Fruit fly (Drosophila melanogaster) whole organism, embryonic: ENCODE results near the gene CG14511.
A peak's percentile ranks its signal among the peaks of the same experiment; 100 is the strongest.

Source experiments
- Asciz ChIP-seq: fragments of 200-800 bp; sonication (Bioruptor generic); optimal IDR thresholded peaks from 2 replicates; lab custom pipeline; 2017; ENCODE audit warnings: missing biosample characterization, mild to moderate bottlenecking, missing genetic modification characterization, missing genetic modification reagents
- B-H1 ChIP-seq: fragments of 200-800 bp; sonication (Bioruptor generic); IDR thresholded peaks from 3 replicates; pipeline ENCODE4 v1.3.6; 2022; ENCODE audit warnings: missing biosample characterization, missing genetic modification characterization
- Bgb ChIP-seq: fragments of 200-800 bp; sonication (Bioruptor generic); IDR thresholded peaks from 2 replicates; pipeline ENCODE4 v1.3.6; 2022; ENCODE audit warnings: missing biosample characterization, missing genetic modification characterization; ENCODE audit not compliant: partially characterized antibody
- C15 ChIP-seq: fragments of 200-800 bp; sonication (Bioruptor generic); IDR thresholded peaks from 3 replicates; pipeline ENCODE4 v1.3.6; 2022; ENCODE audit warnings: missing biosample characterization, missing genetic modification characterization
- CG10274 ChIP-seq: fragments of 200-800 bp; sonication (Bioruptor generic); optimal IDR thresholded peaks from 3 replicates; lab custom pipeline; 2017; ENCODE audit warnings: missing biosample characterization, mild to moderate bottlenecking, missing genetic modification characterization
- CG11085 ChIP-seq: fragments of 200-800 bp; sonication (Bioruptor generic); IDR thresholded peaks from 2 replicates; pipeline ENCODE4 v1.3.6; 2022; ENCODE audit warnings: missing biosample characterization, missing genetic modification characterization
- CG11504 ChIP-seq: fragments of 200-800 bp; sonication (Bioruptor generic); optimal IDR thresholded peaks from 3 replicates; lab custom pipeline; 2019; ENCODE audit warnings: missing biosample characterization, mild to moderate bottlenecking, missing genetic modification characterization, moderate library complexity
- CG11695 ChIP-seq: fragments of 200-800 bp; sonication (Bioruptor generic); IDR thresholded peaks from 3 replicates; pipeline ENCODE4 v1.3.6; 2022; ENCODE audit warnings: missing biosample characterization, missing genetic modification characterization
- CG12769 ChIP-seq: fragments of 200-800 bp; sonication (Bioruptor generic); optimal IDR thresholded peaks from 2 replicates; lab custom pipeline; 2019; ENCODE audit warnings: missing biosample characterization, mild to moderate bottlenecking, missing genetic modification characterization, moderate library complexity
- CG1529 ChIP-seq: fragments of 200-800 bp; sonication (Bioruptor generic); optimal IDR thresholded peaks from 3 replicates; lab custom pipeline; 2018; ENCODE audit warnings: missing biosample characterization, missing genetic modification characterization
- CG15696 ChIP-seq: fragments of 200-800 bp; sonication (Bioruptor generic); optimal IDR thresholded peaks from 2 replicates; lab custom pipeline; 2019; ENCODE audit warnings: missing biosample characterization, mild to moderate bottlenecking, missing genetic modification characterization, moderate library complexity
- CG18599 ChIP-seq: fragments of 200-800 bp; sonication (Bioruptor generic); optimal IDR thresholded peaks from 3 replicates; lab custom pipeline; 2017; ENCODE audit warnings: missing biosample characterization, missing genetic modification characterization, mild to moderate bottlenecking, moderate library complexity, missing genetic modification reagents
- CG2116 ChIP-seq: fragments of 200-800 bp; sonication (Bioruptor generic); optimal IDR thresholded peaks from 3 replicates; lab custom pipeline; 2018; ENCODE audit warnings: missing biosample characterization, mild to moderate bottlenecking, missing genetic modification characterization
- CG31441 ChIP-seq: fragments of 200-800 bp; sonication (Bioruptor generic); IDR thresholded peaks from 2 replicates; pipeline ENCODE4 v1.3.6; 2022; ENCODE audit warnings: missing biosample characterization, missing genetic modification characterization
- CG33557 ChIP-seq: fragments of 200-800 bp; sonication (Bioruptor generic); optimal IDR thresholded peaks from 2 replicates; lab custom pipeline; 2019; ENCODE audit warnings: missing biosample characterization, mild to moderate bottlenecking, missing genetic modification characterization, moderate library complexity
- CG6813 ChIP-seq: fragments of 200-800 bp; sonication (Bioruptor generic); optimal IDR thresholded peaks from 2 replicates; lab custom pipeline; 2017; ENCODE audit warnings: missing biosample characterization, missing genetic modification characterization, mild to moderate bottlenecking, moderate library complexity, missing genetic modification reagents
- CG7372 ChIP-seq: fragments of 200-800 bp; sonication (Bioruptor generic); IDR thresholded peaks from 2 replicates; pipeline ENCODE4 v1.3.6; 2022; ENCODE audit warnings: missing biosample characterization, missing genetic modification characterization
- CG7556 ChIP-seq: fragments of 200-800 bp; sonication (Bioruptor generic); optimal IDR thresholded peaks from 2 replicates; lab custom pipeline; 2017; ENCODE audit warnings: missing biosample characterization, mild to moderate bottlenecking, missing genetic modification characterization
- CG7928 ChIP-seq: fragments of 200-800 bp; sonication (Bioruptor generic); optimal IDR thresholded peaks from 2 replicates; lab custom pipeline; 2017; ENCODE audit warnings: missing biosample characterization, mild to moderate bottlenecking, missing genetic modification characterization
- CG7963 ChIP-seq: fragments of 200-800 bp; sonication (Bioruptor generic); IDR thresholded peaks from 3 replicates; pipeline ENCODE4 v1.3.6; 2022; ENCODE audit warnings: missing biosample characterization, missing genetic modification characterization; ENCODE audit not compliant: partially characterized antibody
- CG8359 ChIP-seq: fragments of 200-800 bp; sonication (Bioruptor generic); optimal IDR thresholded peaks from 2 replicates; lab custom pipeline; 2017; ENCODE audit warnings: missing biosample characterization, mild to moderate bottlenecking, missing genetic modification characterization, borderline replicate concordance
- CG8924 ChIP-seq: fragments of 200-800 bp; optimal IDR thresholded peaks from 3 replicates; lab custom pipeline; 2019; ENCODE audit warnings: missing biosample characterization, mild to moderate bottlenecking, missing genetic modification characterization, moderate library complexity
- CG9215 ChIP-seq: fragments of 200-800 bp; sonication (Bioruptor generic); IDR thresholded peaks from 2 replicates; pipeline ENCODE4 v1.3.6; 2022; ENCODE audit warnings: missing biosample characterization, missing genetic modification characterization
- CkIIα-i1 ChIP-seq: fragments of 200-800 bp; sonication (Bioruptor generic); IDR thresholded peaks from 2 replicates; pipeline ENCODE4 v1.3.6; 2022; ENCODE audit warnings: missing biosample characterization, missing genetic modification characterization
- CrebB ChIP-seq: fragments of 200-800 bp; sonication (Bioruptor generic); optimal IDR thresholded peaks from 3 replicates; lab custom pipeline; 2018; ENCODE audit warnings: missing biosample characterization, mild to moderate bottlenecking, missing genetic modification characterization
- Fer3 ChIP-seq: fragments of 200-800 bp; sonication (Bioruptor generic); optimal IDR thresholded peaks from 2 replicates; lab custom pipeline; 2018; ENCODE audit warnings: missing biosample characterization, mild to moderate bottlenecking, missing genetic modification characterization, moderate library complexity
- Gug ChIP-seq: fragments of 200-800 bp; sonication (Bioruptor generic); IDR thresholded peaks from 4 replicates; pipeline ENCODE4 v1.3.6; 2022; ENCODE audit warnings: missing biosample characterization, missing genetic modification characterization
- Jarid2 ChIP-seq: fragments of 200-800 bp; sonication (Bioruptor generic); optimal IDR thresholded peaks from 3 replicates; lab custom pipeline; 2017; ENCODE audit warnings: mild to moderate bottlenecking, missing biosample characterization, missing genetic modification reagents, missing genetic modification characterization
- Meics ChIP-seq: fragments of 200-800 bp; sonication (Bioruptor generic); optimal IDR thresholded peaks from 2 replicates; lab custom pipeline; 2017; ENCODE audit warnings: missing biosample characterization, mild to moderate bottlenecking, missing genetic modification characterization
- Oli ChIP-seq: fragments of 200-800 bp; sonication (Bioruptor generic); optimal IDR thresholded peaks from 2 replicates; lab custom pipeline; 2018; ENCODE audit warnings: missing biosample characterization, mild to moderate bottlenecking, missing genetic modification characterization, moderate library complexity
- Xrp1 ChIP-seq: fragments of 200-800 bp; sonication (Bioruptor generic); IDR thresholded peaks from 2 replicates; pipeline ENCODE4 v1.3.6; 2022; ENCODE audit warnings: missing biosample characterization, missing genetic modification characterization
- abd-A ChIP-seq: fragments of 200-800 bp; sonication (Bioruptor generic); optimal IDR thresholded peaks from 3 replicates; lab custom pipeline; 2019; ENCODE audit warnings: missing biosample characterization, mild to moderate bottlenecking, missing genetic modification characterization, moderate library complexity
- br ChIP-seq: fragments of >200 bp; optimal IDR thresholded peaks from 2 replicates; lab custom pipeline; 2017
- cato ChIP-seq: fragments of 200-800 bp; sonication (Bioruptor generic); optimal IDR thresholded peaks from 2 replicates; lab custom pipeline; 2016; ENCODE audit warnings: missing biosample characterization, missing genetic modification characterization, borderline replicate concordance
- crol ChIP-seq: fragments of 200-800 bp; sonication (Bioruptor generic); IDR thresholded peaks from 2 replicates; pipeline ENCODE4 v1.3.6; 2022; ENCODE audit warnings: missing biosample characterization, missing genetic modification characterization
- crp ChIP-seq, 2 experiments: fragments of 200-800 bp; sonication (Bioruptor generic); optimal IDR thresholded peaks; 2 replicates in 1 of 2; 3 replicates in 1 of 2; lab custom pipeline; 2017; ENCODE audit warnings: missing biosample characterization in 2 of 2, missing genetic modification characterization in 2 of 2, mild to moderate bottlenecking in 1 of 2, moderate library complexity in 1 of 2
- dan ChIP-seq: fragments of 200-800 bp; sonication (Bioruptor generic); IDR thresholded peaks from 2 replicates; pipeline ENCODE4 v1.3.6; 2022; ENCODE audit warnings: missing biosample characterization, missing genetic modification characterization
- emc ChIP-seq: fragments of 200-800 bp; sonication (Bioruptor generic); optimal IDR thresholded peaks from 2 replicates; lab custom pipeline; 2016; ENCODE audit warnings: missing biosample characterization, missing genetic modification characterization
- gfzf ChIP-seq: fragments of 200-800 bp; sonication (Bioruptor generic); optimal IDR thresholded peaks from 2 replicates; lab custom pipeline; 2016; ENCODE audit warnings: missing biosample characterization, mild to moderate bottlenecking, missing genetic modification characterization, moderate library complexity
- mld ChIP-seq: fragments of 200-800 bp; sonication (Bioruptor generic); IDR thresholded peaks from 3 replicates; pipeline ENCODE4 v1.3.6; 2022; ENCODE audit warnings: missing biosample characterization, missing genetic modification characterization; ENCODE audit not compliant: partially characterized antibody
- nerfin-1 ChIP-seq: fragments of 200-800 bp; sonication (Bioruptor generic); optimal IDR thresholded peaks from 3 replicates; lab custom pipeline; 2019; ENCODE audit warnings: missing biosample characterization, mild to moderate bottlenecking, missing genetic modification characterization, moderate library complexity
- otp ChIP-seq: fragments of 200-800 bp; sonication (Bioruptor generic); IDR thresholded peaks from 3 replicates; pipeline ENCODE4, ENCODE4 v1.3.6; 2022; ENCODE audit warnings: missing biosample characterization, missing genetic modification characterization
- pb ChIP-seq: fragments of 200-800 bp; sonication (Bioruptor generic); optimal IDR thresholded peaks from 3 replicates; lab custom pipeline; 2016; ENCODE audit warnings: missing biosample characterization, missing genetic modification characterization
- phol ChIP-seq: fragments of 200-800 bp; sonication (Bioruptor generic); optimal IDR thresholded peaks from 3 replicates; lab custom pipeline; 2018; ENCODE audit warnings: missing biosample characterization, mild to moderate bottlenecking, missing genetic modification characterization, moderate library complexity
- sc ChIP-seq, 3 experiments: fragments of >200 bp in 2 of 3; fragments of 200-800 bp in 1 of 3; sonication (Bioruptor generic) in 1 of 3; optimal IDR thresholded peaks; 2 replicates in 2 of 3; 3 replicates in 1 of 3; lab custom pipeline; 2017; ENCODE audit warnings: mild to moderate bottlenecking in 1 of 3, missing biosample characterization in 1 of 3, missing genetic modification characterization in 1 of 3, missing genetic modification reagents in 1 of 3
- sens ChIP-seq: fragments of 200-800 bp; sonication (Bioruptor generic); peaks from one replicate; lab custom pipeline; 2016; ENCODE audit warnings: missing biosample characterization, missing genetic modification characterization
- slp2 ChIP-seq: fragments of 200-800 bp; sonication (Bioruptor generic); optimal IDR thresholded peaks from 2 replicates; lab custom pipeline; 2016; ENCODE audit warnings: missing biosample characterization, missing genetic modification characterization
- tin ChIP-seq: fragments of 200-800 bp; sonication (Bioruptor generic); optimal IDR thresholded peaks from 3 replicates; lab custom pipeline; 2016; ENCODE audit warnings: missing biosample characterization, missing genetic modification characterization
- zfh1 ChIP-seq: fragments of 200-800 bp; sonication (Bioruptor generic); IDR thresholded peaks from 3 replicates; pipeline ENCODE4 v1.3.6; 2022; ENCODE audit warnings: missing biosample characterization, missing genetic modification characterization

The CG14511 gene

dm6 chr3R:29151621-29152092 lies 5.0 kb upstream of the CG14511 start, which contains the start of gene eIF2D (continued):
- TF ChIP-seq CG33557 (peak; percentile 14), CG31441 (GFP tag; lab: Robert Waterston, UW) (peak; percentile 68), abd-A (tag; lab: Kevin White, UChicago) (no peak), CG15696 (tag; lab: Kevin White, UChicago) (peak; percentile 66), Jarid2 (GFP tag; lab: Kevin White, UChicago) (no peak), CG10274 (GFP tag; lab: Kevin White, UChicago) (no peak), CG7963 (GFP tag; lab: Robert Waterston, UW) (no peak), CG9215 (no peak; the same call in 1 of the 2 replicates), phol (tag; lab: Kevin White, UChicago) (peak; percentile 85), sc (optimal IDR thresholded peaks at IDR 0.05; lab: Kevin White, UChicago) (no peak), sc (GFP tag; optimal IDR thresholded peaks at IDR 0.05; lab: Kevin White, UChicago) (no peak), Asciz (GFP tag; lab: Kevin White, UChicago) (no peak), B-H1 (GFP tag; lab: Robert Waterston, UW) (peak; percentile 25; the same call in 1 of the 3 replicates), Meics (GFP tag; lab: Kevin White, UChicago) (peak; percentile 72), emc (GFP tag; lab: Kevin White, UChicago) (no peak), dan (no peak), CG7556 (GFP tag; lab: Kevin White, UChicago) (peak; percentile 66), CG11695 (GFP tag; lab: Robert Waterston, UW) (peak; percentile 78), CG7928 (GFP tag; lab: Kevin White, UChicago) (no peak), gfzf (GFP tag; lab: Kevin White, UChicago) (peak; percentile 1), CG7372 (GFP tag; lab: Robert Waterston, UW) (peak; percentile 69), mld (GFP tag; lab: Robert Waterston, UW) (no peak), CrebB (tag; lab: Kevin White, UChicago) (peak; percentile 40), tin (peak; percentile 42), br (no peak), Gug (GFP tag; lab: Robert Waterston, UW) (0 out of 4 replicates have a peak, but pooled peaks have one; percentile 8), crp (GFP tag; optimal IDR thresholded peaks at IDR 0.05; lab: Kevin White, UChicago) (peak in 1 of 2 experiments; percentile 57), CG2116 (GFP tag; lab: Kevin White, UChicago) (peak; percentile 40), sens (GFP tag; lab: Kevin White, UChicago) (peak; percentile 96), slp2 (GFP tag; lab: Kevin White, UChicago) (peak; percentile 58), CG11085 (GFP tag; lab: Robert Waterston, UW) (no peak), Bgb (no peak), Oli (tag; lab: Kevin White, UChicago) (peak; percentile 49), C15 (GFP tag; lab: Robert Waterston, UW) (no peak), CG8359 (GFP tag; lab: Kevin White, UChicago) (no peak), otp (GFP tag; lab: Robert Waterston, UW) (no peak; the same call in 2 of the 3 replicates), pb (no peak), CG6813 (GFP tag; lab: Kevin White, UChicago) (peak; percentile 59), CkIIα-i1 (GFP tag; lab: Robert Waterston, UW) (no peak), CG12769 (tag; lab: Kevin White, UChicago) (peak; percentile 36), crol (no peak), CG1529 (GFP tag; lab: Kevin White, UChicago) (peak; percentile 19), CG11504 (tag; lab: Kevin White, UChicago) (no peak), Xrp1 (peak; percentile 75), nerfin-1 (tag; lab: Kevin White, UChicago) (peak; percentile 64), CG8924 (tag; lab: Kevin White, UChicago) (peak; percentile 67), Fer3 (tag; lab: Kevin White, UChicago) (peak; percentile 60), zfh1 (GFP tag; lab: Robert Waterston, UW) (peak; percentile 56; the same call in 2 of the 3 replicates), cato (GFP tag; lab: Kevin White, UChicago) (no peak), CG18599 (GFP tag; lab: Kevin White, UChicago) (peak; percentile 75)
